Fruit fly (Drosophila melanogaster): ENCODE measurements around the gene CG42327.

CG42327 gene

dm6 chr3R:11617363-11617762, 38.6 kb upstream of the CG42327 start (continued):
- TF ChIP-seq gt (GFP tag; IDR thresholded peaks at IDR 0.05) (no peak), CG12219 (GFP tag; optimal IDR thresholded peaks at IDR 0.05) (peak; percentile 4), ttk (GFP tag; IDR thresholded peaks at IDR 0.05) (no peak), CG33557 (GFP tag; optimal IDR thresholded peaks at IDR 0.05) (peak; percentile 54), sens (GFP tag) (peak; percentile 88), gro (GFP tag; optimal IDR thresholded peaks at IDR 0.05) (no peak), CG7357 (GFP tag; IDR thresholded peaks at IDR 0.05) (peak; percentile 40; the same call in 1 of the 3 replicates), nmo (GFP tag; optimal IDR thresholded peaks at IDR 0.05) (peak; percentile 60), Spps (tag; optimal IDR thresholded peaks at IDR 0.05) (peak; percentile 33), HmgD (GFP tag; optimal IDR thresholded peaks at IDR 0.05) (no peak), az2 (GFP tag; optimal IDR thresholded peaks at IDR 0.05) (peak; percentile 33), Med (GFP tag) (peak; percentile 49), CG10267 (tag; optimal IDR thresholded peaks at IDR 0.05) (peak; percentile 52), Xbp1 (GFP tag; optimal IDR thresholded peaks at IDR 0.05) (peak; percentile 30), Atf-2 (GFP tag; optimal IDR thresholded peaks at IDR 0.05) (peak; percentile 26), CG18764 (GFP tag; optimal IDR thresholded peaks at IDR 0.05) (no peak), CG17568 (GFP tag; optimal IDR thresholded peaks at IDR 0.05) (peak; percentile 10), ab (GFP tag; optimal IDR thresholded peaks at IDR 0.05) (no peak), CG1233 (GFP tag; optimal IDR thresholded peaks at IDR 0.05) (peak; percentile 25), Hsf (GFP tag; optimal IDR thresholded peaks at IDR 0.05) (peak; percentile 57), CG30020 (tag; optimal IDR thresholded peaks at IDR 0.05) (peak; percentile 10), CG8089 (GFP tag; optimal IDR thresholded peaks at IDR 0.05) (peak; percentile 5), jumu (GFP tag; optimal IDR thresholded peaks at IDR 0.05) (peak; percentile 10), gsb-n (tag; optimal IDR thresholded peaks at IDR 0.05) (peak; percentile 70), Bdp1 (GFP tag; optimal IDR thresholded peaks at IDR 0.05) (no peak), CG6254 (GFP tag; optimal IDR thresholded peaks at IDR 0.05) (peak; percentile 60), pum (GFP tag; optimal IDR thresholded peaks at IDR 0.05) (peak; percentile 2), GATAe (GFP tag; conservative IDR thresholded peaks at IDR 0.05) (no peak), danr (GFP tag; IDR thresholded peaks at IDR 0.05) (no peak), wdn (GFP tag; IDR thresholded peaks at IDR 0.05) (no peak), CG17361 (GFP tag; IDR thresholded peaks at IDR 0.05) (0 out of 3 replicates have a peak, but pooled peaks have one; percentile 36), bcd (GFP tag; optimal IDR thresholded peaks at IDR 0.05) (peak; percentile 17), BtbVII (GFP tag; optimal IDR thresholded peaks at IDR 0.05) (no peak), Ptx1 (GFP tag; IDR thresholded peaks at IDR 0.05) (0 out of 2 replicates have a peak, but pooled peaks have one; percentile 21), Dad (GFP tag; optimal IDR thresholded peaks at IDR 0.05) (no peak), crol (GFP tag; IDR thresholded peaks at IDR 0.05) (no peak), CG16815 (GFP tag; optimal IDR thresholded peaks at IDR 0.05) (peak; percentile 48), Neu2 (GFP tag; optimal IDR thresholded peaks at IDR 0.05; ENCODE audit: borderline replicate concordance) (no peak), zfh1 (GFP tag; IDR thresholded peaks at IDR 0.05) (peak; percentile 60; the same call in 1 of the 3 replicates), tap (tag; optimal IDR thresholded peaks at IDR 0.05) (peak; percentile 9), oc (tag; optimal IDR thresholded peaks at IDR 0.05) (peak; percentile 39), PHDP (tag; optimal IDR thresholded peaks at IDR 0.05) (peak; percentile 25), croc (GFP tag; conservative IDR thresholded peaks at IDR 0.05) (peak; percentile 48), CG6272 (GFP tag; IDR thresholded peaks at IDR 0.05) (no peak), cas (GFP tag; IDR thresholded peaks at IDR 0.05) (no peak), Six4 (GFP tag; optimal IDR thresholded peaks at IDR 0.05) (peak; percentile 38), CG18262 (tag; optimal IDR thresholded peaks at IDR 0.05) (peak; percentile 73), vvl (GFP tag; IDR thresholded peaks at IDR 0.05) (peak; percentile 51; the same call in 1 of the 2 replicates), CG15696 (tag; optimal IDR thresholded peaks at IDR 0.05) (peak; percentile 53), CG17385 (GFP tag; optimal IDR thresholded peaks at IDR 0.05) (no peak), tio (GFP tag; optimal IDR thresholded peaks at IDR 0.05) (peak; percentile 36), Xrp1 (GFP tag; IDR thresholded peaks at IDR 0.05) (peak; percentile 67)
